Fruit fly (Drosophila melanogaster): ENCODE data around the gene CG16986.

CG16986 gene

dm6 chr3L:2577096-2577831, 22.9 kb upstream of the CG16986 start (continued):
- TF ChIP-seq CG5245 (GFP tag; optimal IDR thresholded peaks at IDR 0.05) = no peak
- TF ChIP-seq pan (optimal IDR thresholded peaks at IDR 0.05) = no peak
- peak in 1 of 2 experiments; percentile 24 for TF ChIP-seq pan (GFP tag; optimal IDR thresholded peaks at IDR 0.05 in 1 of 2, IDR thresholded peaks at IDR 0.05 in 1 of 2)
- TF ChIP-seq CG15696 (tag; optimal IDR thresholded peaks at IDR 0.05) = no peak
- no peak for TF ChIP-seq Dref (GFP tag; IDR thresholded peaks at IDR 0.05)
- TF ChIP-seq sens (GFP tag) = peak; percentile 52
- TF ChIP-seq CG14667 (GFP tag; IDR thresholded peaks at IDR 0.05) = no peak
- TF ChIP-seq CG10321 (GFP tag; IDR thresholded peaks at IDR 0.05) = no peak
- TF ChIP-seq ci (GFP tag; IDR thresholded peaks at IDR 0.05) = 0 out of 3 replicates have a peak, but pooled peaks have one; percentile 23
- no peak for TF ChIP-seq CG32772 (GFP tag; IDR thresholded peaks at IDR 0.05)
- TF ChIP-seq Vsx1 (GFP tag; optimal IDR thresholded peaks at IDR 0.05) = no peak

DNA sequence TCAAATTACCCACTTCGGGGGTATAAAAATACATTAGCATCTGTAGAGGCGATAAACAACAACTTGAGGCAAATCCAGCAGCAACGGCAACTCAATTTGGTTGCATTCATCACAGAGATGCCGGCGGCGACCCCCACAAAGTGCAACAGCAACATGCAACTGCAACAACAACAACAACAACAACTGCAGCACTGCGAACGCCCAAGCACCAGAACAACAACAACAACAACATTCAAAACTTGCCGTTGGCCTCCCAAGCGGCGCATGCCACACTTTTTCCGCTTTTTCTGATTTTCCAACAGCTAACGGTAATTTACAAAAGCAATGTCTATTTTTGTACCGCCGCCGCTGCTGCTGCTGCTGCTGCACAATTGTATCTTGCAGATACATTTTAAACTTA, 21.8 kb upstream of the CG16986 start:
- TF ChIP-seq CG4360 (GFP tag; IDR thresholded peaks at IDR 0.05) (peak; percentile 91), Gug (GFP tag; IDR thresholded peaks at IDR 0.05) (no peak)

dm6 chr3L:2578737-2579136, 21.4 kb upstream of the CG16986 start:
- peak; percentile 26 for TF ChIP-seq CG33213 (GFP tag; optimal IDR thresholded peaks at IDR 0.05)
- peak; percentile 46 for TF ChIP-seq twi (tag; optimal IDR thresholded peaks at IDR 0.05)
- TF ChIP-seq ind (GFP tag; optimal IDR thresholded peaks at IDR 0.05) = peak; percentile 55
- TF ChIP-seq C15 (GFP tag; IDR thresholded peaks at IDR 0.05) = no peak
- TF ChIP-seq ERR (GFP tag; optimal IDR thresholded peaks at IDR 0.05) = peak; percentile 10
- no peak for TF ChIP-seq Mes4 (GFP tag; optimal IDR thresholded peaks at IDR 0.05)
- no peak for TF ChIP-seq danr (GFP tag; IDR thresholded peaks at IDR 0.05)
- peak; percentile 60 for TF ChIP-seq Spps (tag; optimal IDR thresholded peaks at IDR 0.05)
- peak; percentile 73 for TF ChIP-seq CG7839 (tag; optimal IDR thresholded peaks at IDR 0.05)
- TF ChIP-seq stwl (tag; optimal IDR thresholded peaks at IDR 0.05) = no peak
- TF ChIP-seq ato (GFP tag; IDR thresholded peaks at IDR 0.05; ENCODE audit: partially characterized antibody) = no peak
- peak; percentile 40; the same call in 2 of the 4 replicates for TF ChIP-seq Gug (GFP tag; IDR thresholded peaks at IDR 0.05)
- no peak for TF ChIP-seq pita (GFP tag; optimal IDR thresholded peaks at IDR 0.05)
- TF ChIP-seq bab2 (GFP tag; optimal IDR thresholded peaks at IDR 0.05) = peak; percentile 55
- TF ChIP-seq esg (GFP tag; conservative IDR thresholded peaks at IDR 0.05) = peak; percentile 56
- TF ChIP-seq CG17361 (GFP tag; IDR thresholded peaks at IDR 0.05) = peak; percentile 74
- no peak for TF ChIP-seq TFAM (GFP tag; optimal IDR thresholded peaks at IDR 0.05)
- TF ChIP-seq CG3281 (GFP tag; optimal IDR thresholded peaks at IDR 0.05) = peak; percentile 54
- 0 out of 3 replicates have a peak, but pooled peaks have one; percentile 50 for TF ChIP-seq CG2199 (GFP tag; IDR thresholded peaks at IDR 0.05)
- TF ChIP-seq Taf1 (GFP tag; IDR thresholded peaks at IDR 0.05) = no peak
- TF ChIP-seq NC2α (GFP tag; optimal IDR thresholded peaks at IDR 0.05) = peak; percentile 0
- peak; percentile 24 for TF ChIP-seq Ets97D (GFP tag; optimal IDR thresholded peaks at IDR 0.05)
- no peak for TF ChIP-seq Neu2 (GFP tag; optimal IDR thresholded peaks at IDR 0.05; ENCODE audit: borderline replicate concordance)
- no peak; the same call in 1 of the 2 replicates for TF ChIP-seq Ravus (GFP tag; IDR thresholded peaks at IDR 0.05)
- TF ChIP-seq YL-1 (GFP tag; optimal IDR thresholded peaks at IDR 0.05) = no peak
- peak; percentile 22 for TF ChIP-seq sug (tag; optimal IDR thresholded peaks at IDR 0.05)
- TF ChIP-seq CG17186 (GFP tag; optimal IDR thresholded peaks at IDR 0.05) = no peak
- peak; percentile 8; the same call in 1 of the 3 replicates for TF ChIP-seq ken (GFP tag; IDR thresholded peaks at IDR 0.05)
- no peak for TF ChIP-seq jing (GFP tag; optimal IDR thresholded peaks at IDR 0.05)
- peak; percentile 25 for TF ChIP-seq Dip3 (GFP tag; optimal IDR thresholded peaks at IDR 0.05)
- no peak for TF ChIP-seq ham (GFP tag; IDR thresholded peaks at IDR 0.05)
- TF ChIP-seq CG8478 (optimal IDR thresholded peaks at IDR 0.05) = no peak
- TF ChIP-seq odd (GFP tag; optimal IDR thresholded peaks at IDR 0.05) = peak; percentile 48
- peak; percentile 51 for TF ChIP-seq sqz (GFP tag; optimal IDR thresholded peaks at IDR 0.05)
- peak; percentile 48 for TF ChIP-seq sd (tag; optimal IDR thresholded peaks at IDR 0.05)
- no peak for TF ChIP-seq bigmax (GFP tag; optimal IDR thresholded peaks at IDR 0.05)
- TF ChIP-seq Drgx (GFP tag; IDR thresholded peaks at IDR 0.05) = peak; percentile 73

All from whole organism, embryonic.